Worm (Caenorhabditis elegans): Measurements from ENCODE around the gene degl-1.

DNA sequence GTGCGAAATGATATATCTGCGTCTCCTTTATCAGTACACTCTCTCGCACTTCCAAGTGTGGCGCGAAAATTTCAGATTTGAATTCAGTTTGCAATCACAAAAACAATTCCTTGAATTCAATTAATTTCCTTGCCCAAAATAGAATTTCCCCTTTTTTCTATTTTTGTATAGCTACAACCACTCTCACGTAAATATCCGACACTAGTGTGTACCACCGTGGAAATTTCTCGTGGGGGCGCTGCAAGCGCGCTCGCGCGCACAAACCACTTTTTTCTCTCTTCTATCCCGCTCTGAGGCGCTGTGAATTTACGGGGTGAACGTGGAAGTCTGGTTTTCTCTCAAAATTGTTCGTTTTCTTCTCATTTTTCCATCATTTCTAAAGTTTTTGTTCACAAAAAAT lies 10.3 kb upstream of the degl-1 start, which contains the start of gene Y57G11C.8:
- TF ChIP-seq hmg-4 (GFP tag; optimal IDR thresholded peaks at IDR 0.05) (no peak), tbx-37 (GFP tag; conservative IDR thresholded peaks at IDR 0.05) (no peak), ama-1 (optimal IDR thresholded peaks at IDR 0.05) (no peak), tbx-11 (GFP tag; IDR thresholded peaks at IDR 0.05) (no peak), ets-7 (tag; optimal IDR thresholded peaks at IDR 0.05) (no peak), ceh-13 (GFP tag; optimal IDR thresholded peaks at IDR 0.05) (no peak), ceh-36 (tag; optimal IDR thresholded peaks at IDR 0.05) (no peak), F13C5.2 (tag; optimal IDR thresholded peaks at IDR 0.05) (no peak), B0310.2 (tag; optimal IDR thresholded peaks at IDR 0.05) (no peak), sea-1 (GFP tag; conservative IDR thresholded peaks at IDR 0.05) (no peak), scrt-1 (GFP tag; IDR thresholded peaks at IDR 0.05) (no peak), tra-4 (tag; optimal IDR thresholded peaks at IDR 0.05) (no peak)
